Worm (Caenorhabditis elegans): ENCODE results near the gene str-138.

Gene str-138

DNA sequence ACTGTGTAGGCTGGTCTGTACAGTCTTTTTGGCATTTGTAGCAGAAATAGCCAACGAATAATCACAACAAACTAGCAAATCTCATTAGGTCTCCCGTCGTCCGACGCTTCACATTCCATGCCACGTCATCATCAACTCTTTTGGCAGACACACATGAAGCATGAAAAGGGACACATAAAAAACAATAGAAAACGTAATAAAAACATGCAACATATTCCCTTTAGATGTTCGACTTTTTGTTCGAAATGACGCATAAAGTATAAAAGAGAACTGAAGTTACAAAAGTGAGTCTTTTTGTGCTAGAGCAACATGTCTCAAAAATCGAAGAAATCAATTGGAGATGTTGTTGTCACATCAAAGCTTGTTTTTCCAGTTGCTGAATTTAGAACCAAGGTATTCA, 6.6 kb upstream of the str-138 start, which contains the start of gene sth-1:
Gene sth-1, plus strand, starts transcription at position 301 of the 400 bp plus-strand sequence.
- TF ChIP-seq nfya-1 (tag; optimal IDR thresholded peaks at IDR 0.05; ENCODE audit: insufficient read depth), result no peak
- TF ChIP-seq ZK546.5 (tag; optimal IDR thresholded peaks at IDR 0.05), result no peak
- no peak for TF ChIP-seq nhr-77 (tag; optimal IDR thresholded peaks at IDR 0.05)
- TF ChIP-seq unc-62 (GFP tag; optimal IDR thresholded peaks at IDR 0.05), result no peak
- no peak for TF ChIP-seq ceh-28 (tag; optimal IDR thresholded peaks at IDR 0.05)
- no peak for TF ChIP-seq unc-39 (tag; optimal IDR thresholded peaks at IDR 0.05)
- no peak for TF ChIP-seq ceh-9 (tag; optimal IDR thresholded peaks at IDR 0.05)
- no peak for TF ChIP-seq zag-1 (tag; optimal IDR thresholded peaks at IDR 0.05)

ce11 chrV:8054130-8054529, 4.3 kb upstream of the str-138 start, which contains the start of gene ZC513.2:
TSS of gene ZC513.2 (plus strand) at chrV:8054430.
- TF ChIP-seq ceh-82 (tag; optimal IDR thresholded peaks at IDR 0.05) (no peak), pha-4 (tag; optimal IDR thresholded peaks at IDR 0.05) (no peak), lin-15B (tag; optimal IDR thresholded peaks at IDR 0.05) (no peak), nhr-76 (tag; optimal IDR thresholded peaks at IDR 0.05) (no peak), R02D3.7 (tag; optimal IDR thresholded peaks at IDR 0.05) (no peak), snpc-4 (tag; optimal IDR thresholded peaks at IDR 0.05) (no peak), mml-1 (tag; optimal IDR thresholded peaks at IDR 0.05) (no peak), ama-1 (optimal IDR thresholded peaks at IDR 0.05) (no peak), tbx-2 (tag; optimal IDR thresholded peaks at IDR 0.05) (no peak), hmg-11 (tag; optimal IDR thresholded peaks at IDR 0.05) (no peak)

ce11 chrV:8055170-8055569, 3.3 kb upstream of the str-138 start:
- TF ChIP-seq nhr-67 (tag; optimal IDR thresholded peaks at IDR 0.05) (no peak), snpc-4 (tag; optimal IDR thresholded peaks at IDR 0.05) (no peak), nhr-11 (tag; optimal IDR thresholded peaks at IDR 0.05) (no peak), unc-39 (tag; optimal IDR thresholded peaks at IDR 0.05) (no peak), zag-1 (tag; optimal IDR thresholded peaks at IDR 0.05) (no peak), elt-3 (tag; optimal IDR thresholded peaks at IDR 0.05) (no peak), ceh-9 (tag; optimal IDR thresholded peaks at IDR 0.05) (no peak), lin-15B (tag; optimal IDR thresholded peaks at IDR 0.05) (no peak)

- TF ChIP-seq lin-15B (tag; optimal IDR thresholded peaks at IDR 0.05), result no peak
- TF ChIP-seq nhr-43 (tag; optimal IDR thresholded peaks at IDR 0.05; ENCODE audit: poor library complexity, severe bottlenecking), result no peak
- TF ChIP-seq nhr-77 (tag; optimal IDR thresholded peaks at IDR 0.05), result no peak
- no peak for TF ChIP-seq egl-27 (tag; optimal IDR thresholded peaks at IDR 0.05)
- no peak for TF ChIP-seq ceh-16 (tag; optimal IDR thresholded peaks at IDR 0.05)
- no peak for TF ChIP-seq mml-1 (tag; optimal IDR thresholded peaks at IDR 0.05)
- TF ChIP-seq sea-2 (GFP tag; optimal IDR thresholded peaks at IDR 0.05), result no peak
- TF ChIP-seq egl-5 (tag; optimal IDR thresholded peaks at IDR 0.05), result no peak
- TF ChIP-seq ceh-9 (tag; optimal IDR thresholded peaks at IDR 0.05), result no peak
- TF ChIP-seq nhr-28 (tag; optimal IDR thresholded peaks at IDR 0.05), result no peak
- no peak for TF ChIP-seq nhr-23 (tag; optimal IDR thresholded peaks at IDR 0.05)
- TF ChIP-seq nfya-1 (tag; optimal IDR thresholded peaks at IDR 0.05; ENCODE audit: insufficient read depth), result no peak
- TF ChIP-seq nhr-67 (tag; optimal IDR thresholded peaks at IDR 0.05), result no peak
- TF ChIP-seq jun-1 (tag; optimal IDR thresholded peaks at IDR 0.05), result no peak
- TF ChIP-seq ceh-28 (tag; optimal IDR thresholded peaks at IDR 0.05), result no peak
- TF ChIP-seq unc-62 (GFP tag; optimal IDR thresholded peaks at IDR 0.05), result no peak
- TF ChIP-seq nhr-76 (tag; optimal IDR thresholded peaks at IDR 0.05), result no peak
- no peak for TF ChIP-seq pqm-1 (tag; optimal IDR thresholded peaks at IDR 0.05)
- no peak for TF ChIP-seq elt-1 (tag; optimal IDR thresholded peaks at IDR 0.05)
Measured at ce11 chrV:8062074-8062473, 3.6 kb downstream of the str-138 start, which contains the start of gene str-139. TSS of gene str-139 (minus strand) at chrV:8062174.

- TF ChIP-seq ceh-28 (tag; optimal IDR thresholded peaks at IDR 0.05) (no peak), egl-5 (tag; optimal IDR thresholded peaks at IDR 0.05) (no peak), R02D3.7 (tag; optimal IDR thresholded peaks at IDR 0.05) (no peak), nhr-23 (tag; optimal IDR thresholded peaks at IDR 0.05) (no peak), unc-62 (GFP tag; optimal IDR thresholded peaks at IDR 0.05) (no peak), elt-1 (tag; optimal IDR thresholded peaks at IDR 0.05) (no peak), egl-27 (tag; optimal IDR thresholded peaks at IDR 0.05) (no peak), ZK546.5 (tag; optimal IDR thresholded peaks at IDR 0.05) (no peak), nhr-67 (tag; optimal IDR thresholded peaks at IDR 0.05) (no peak), fos-1 (tag; optimal IDR thresholded peaks at IDR 0.05) (no peak), nhr-28 (tag; optimal IDR thresholded peaks at IDR 0.05) (no peak)
Measured at ce11 chrV:8067800-8068199, 9.3 kb downstream of the str-138 start, which contains the start of gene str-140. TSS of gene str-140 (minus strand) at chrV:8067900.

All from whole organism, L3 larva.